Fruit fly (Drosophila melanogaster) whole organism, wandering third instar larva: ENCODE results near the gene p130CAS.

Experiments
- CG32264 ChIP-seq: fragments of 200-800 bp; sonication (Bioruptor generic); optimal IDR thresholded peaks from 2 replicates; lab custom pipeline; 2016; ENCODE audit warnings: missing biosample characterization, missing genetic modification characterization
- CG9705 ChIP-seq: fragments of 200-800 bp; sonication (Bioruptor generic); optimal IDR thresholded peaks from 2 replicates; lab custom pipeline; 2018; ENCODE audit warnings: missing biosample characterization, mild to moderate bottlenecking, missing genetic modification characterization
- Dfd ChIP-seq: fragments of >200 bp; optimal IDR thresholded peaks from 2 replicates; lab custom pipeline; 2017; ENCODE audit warnings: missing biosample characterization, missing genetic modification characterization
- Dif ChIP-seq: fragments of 200-275, 200-300 bp; sonication (Bioruptor generic); optimal IDR thresholded peaks from 2 replicates; lab custom pipeline; 2018; ENCODE audit warnings: missing biosample characterization, missing genetic modification characterization; ENCODE audit not compliant: partially characterized antibody
- GATAd ChIP-seq: sonication (Bioruptor generic); optimal IDR thresholded peaks from 2 replicates; lab custom pipeline; 2016; ENCODE audit warnings: missing biosample characterization, missing genetic modification characterization
- HLH106 ChIP-seq: fragments of 200-800 bp; optimal IDR thresholded peaks from 3 replicates; lab custom pipeline; 2019; ENCODE audit warnings: missing biosample characterization, mild to moderate bottlenecking, missing genetic modification characterization, moderate library complexity
- Hnf4 ChIP-seq: fragments of 200-800 bp; sonication (Bioruptor generic); optimal IDR thresholded peaks from 2 replicates; lab custom pipeline; 2016; ENCODE audit warnings: missing biosample characterization, mild to moderate bottlenecking, missing genetic modification characterization
- Hr78 ChIP-seq: fragments of >200 bp; optimal IDR thresholded peaks from 2 replicates; lab custom pipeline; 2017; ENCODE audit warnings: missing biosample characterization, missing genetic modification characterization
- Hr83 ChIP-seq: fragments of 200-300 bp; sonication (Bioruptor generic); optimal IDR thresholded peaks from 2 replicates; lab custom pipeline; 2016; ENCODE audit warnings: missing biosample characterization, mild to moderate bottlenecking, missing genetic modification characterization, moderate library complexity; ENCODE audit not compliant: poor library complexity, severe bottlenecking
- Jra ChIP-seq: sonication (Bioruptor generic); optimal IDR thresholded peaks from 2 replicates; lab custom pipeline; 2016; ENCODE audit warnings: missing biosample characterization, missing genetic modification characterization
- N ChIP-seq: fragments of >200 bp; optimal IDR thresholded peaks from 2 replicates; lab custom pipeline; 2018; ENCODE audit warnings: missing biosample characterization, missing external identifiers, missing genetic modification characterization
- OdsH ChIP-seq: fragments of 200-800 bp; sonication (Bioruptor generic); optimal IDR thresholded peaks from 2 replicates; lab custom pipeline; 2016; ENCODE audit warnings: missing biosample characterization, mild to moderate bottlenecking, missing genetic modification characterization
- Rel ChIP-seq, 2 experiments: fragments of 200-800 bp; sonication (Bioruptor generic) in 1 of 2; optimal IDR thresholded peaks; 2 replicates in 1 of 2; 3 replicates in 1 of 2; lab custom pipeline; 2016 to 2019; ENCODE audit warnings: mild to moderate bottlenecking in 2 of 2, missing biosample characterization in 2 of 2, missing genetic modification characterization in 2 of 2, moderate library complexity in 1 of 2
- Sp1 ChIP-seq: fragments of 200-800 bp; sonication (Bioruptor generic); optimal IDR thresholded peaks from 3 replicates; lab custom pipeline; 2019; ENCODE audit warnings: missing biosample characterization, mild to moderate bottlenecking, missing genetic modification characterization, moderate library complexity
- Vsx2 ChIP-seq: fragments of 200-300, 225-300 bp; sonication (Bioruptor generic); optimal IDR thresholded peaks from 2 replicates; lab custom pipeline; 2018; ENCODE audit warnings: missing biosample characterization, missing genetic modification characterization; ENCODE audit not compliant: partially characterized antibody
- br ChIP-seq: fragments of 200-800 bp; sonication (Bioruptor generic); optimal IDR thresholded peaks from 2 replicates; lab custom pipeline; 2016; ENCODE audit warnings: missing biosample characterization, missing genetic modification characterization
- brk ChIP-seq: fragments of 200-800 bp; sonication (Bioruptor generic); optimal IDR thresholded peaks from 2 replicates; lab custom pipeline; 2016; ENCODE audit warnings: missing biosample characterization, mild to moderate bottlenecking, missing genetic modification characterization
- dl ChIP-seq, 2 experiments: fragments of 175-275, 200-275 bp in 1 of 2; fragments of 200-275 bp in 1 of 2; sonication (Bioruptor generic); optimal IDR thresholded peaks; lab custom pipeline; 2018; ENCODE audit warnings: mild to moderate bottlenecking in 2 of 2, missing biosample characterization in 2 of 2, missing genetic modification characterization in 2 of 2, moderate library complexity in 2 of 2; ENCODE audit not compliant: partially characterized antibody in 2 of 2, insufficient read depth in 1 of 2
- dmrt93B ChIP-seq: fragments of 200-800 bp; sonication (Bioruptor generic); optimal IDR thresholded peaks from 2 replicates; lab custom pipeline; 2018; ENCODE audit warnings: missing biosample characterization, mild to moderate bottlenecking, missing genetic modification characterization
- dsf ChIP-seq: sonication (Bioruptor generic); optimal IDR thresholded peaks from 2 replicates; lab custom pipeline; 2016; ENCODE audit warnings: missing biosample characterization, missing genetic modification characterization, borderline replicate concordance
- ey ChIP-seq: fragments of 200-800 bp; sonication (Bioruptor generic); optimal IDR thresholded peaks from 2 replicates; lab custom pipeline; 2016; ENCODE audit warnings: missing biosample characterization, missing genetic modification characterization
- foxo ChIP-seq, 2 experiments: fragments of 200-800 bp; sonication (Bioruptor generic); optimal IDR thresholded peaks; 2 replicates in 1 of 2; 3 replicates in 1 of 2; lab custom pipeline; 2016 to 2017; ENCODE audit warnings: missing biosample characterization in 2 of 2, missing genetic modification characterization in 2 of 2
- fru ChIP-seq: fragments of 200-800 bp; sonication (Bioruptor generic); optimal IDR thresholded peaks from 3 replicates; lab custom pipeline; 2016; ENCODE audit warnings: missing biosample characterization, mild to moderate bottlenecking, missing genetic modification characterization
- h ChIP-seq: fragments of 200-800 bp; sonication (Bioruptor generic); optimal IDR thresholded peaks from 3 replicates; lab custom pipeline; 2016; ENCODE audit warnings: missing biosample characterization, mild to moderate bottlenecking, missing genetic modification characterization
- jim ChIP-seq: fragments of 175-275, 200-325 bp; sonication (Bioruptor generic); optimal IDR thresholded peaks from 2 replicates; lab custom pipeline; 2016; ENCODE audit warnings: missing biosample characterization, mild to moderate bottlenecking, missing genetic modification characterization
- lola ChIP-seq: fragments of >200 bp; optimal IDR thresholded peaks from 2 replicates; lab custom pipeline; 2017; ENCODE audit warnings: missing biosample characterization, missing genetic modification characterization
- psq ChIP-seq: fragments of 200-800 bp; sonication (Bioruptor generic); optimal IDR thresholded peaks from 3 replicates; lab custom pipeline; 2017; ENCODE audit warnings: missing biosample characterization, mild to moderate bottlenecking, missing genetic modification characterization, moderate library complexity
- rgr ChIP-seq: fragments of 200-800 bp; sonication (Bioruptor generic); optimal IDR thresholded peaks from 3 replicates; lab custom pipeline; 2016; ENCODE audit warnings: missing biosample characterization, mild to moderate bottlenecking, missing genetic modification characterization
- sage ChIP-seq: fragments of 200-800 bp; sonication (Bioruptor generic); optimal IDR thresholded peaks from 2 replicates; lab custom pipeline; 2016; ENCODE audit warnings: missing biosample characterization, mild to moderate bottlenecking, missing genetic modification characterization
- sv ChIP-seq: fragments of 200-800 bp; sonication (Bioruptor generic); optimal IDR thresholded peaks from 3 replicates; lab custom pipeline; 2016; ENCODE audit warnings: missing biosample characterization, missing genetic modification characterization
- usp ChIP-seq: fragments of >200 bp; optimal IDR thresholded peaks from 2 replicates; lab custom pipeline; 2017; ENCODE audit warnings: missing biosample characterization, missing genetic modification characterization
- woc ChIP-seq: sonication (Bioruptor generic); optimal IDR thresholded peaks from 2 replicates; lab custom pipeline; 2016; ENCODE audit warnings: missing biosample characterization, mild to moderate bottlenecking, missing genetic modification characterization

Gene p130CAS

dm6 chr3L:139574-140567 is 12.8 kb upstream of the p130CAS start:
- no peak for TF ChIP-seq Vsx2 (GFP tag; lab: Kevin White, UChicago)
- TF ChIP-seq fru (GFP tag; lab: Kevin White, UChicago), result peak; percentile 61
- peak; percentile 16 for TF ChIP-seq OdsH
- TF ChIP-seq Sp1 (GFP tag; lab: Kevin White, UChicago), result peak; percentile 5
- peak; percentile 9 for TF ChIP-seq HLH106
- TF ChIP-seq br (GFP tag; lab: Kevin White, UChicago), result peak; percentile 39
- TF ChIP-seq ey (GFP tag; lab: Kevin White, UChicago), result peak; percentile 53
- peak; percentile 45 for TF ChIP-seq psq (GFP tag; lab: Kevin White, UChicago)
- no peak for TF ChIP-seq CG9705 (GFP tag; lab: Kevin White, UChicago)
- peak; percentile 19 for TF ChIP-seq h
- peak; percentile 43 for TF ChIP-seq rgr
- peak in 1 of 2 experiments; percentile 48 for TF ChIP-seq foxo (GFP tag; optimal IDR thresholded peaks at IDR 0.05; lab: Kevin White, UChicago)
- no peak for TF ChIP-seq dl (GFP tag; optimal IDR thresholded peaks at IDR 0.05; lab: Kevin White, UChicago; ENCODE audit: insufficient read depth in 1 of 2, partially characterized antibody in 2 of 2)
- no peak for TF ChIP-seq Rel (GFP tag; optimal IDR thresholded peaks at IDR 0.05; lab: Kevin White, UChicago)
- peak; percentile 97 for TF ChIP-seq Rel (tag; optimal IDR thresholded peaks at IDR 0.05; lab: Kevin White, UChicago)
- no peak for TF ChIP-seq usp (GFP tag; lab: Kevin White, UChicago)
- TF ChIP-seq lola (GFP tag; lab: Kevin White, UChicago), result no peak

- TF ChIP-seq rgr (no peak), GATAd (GFP tag; lab: Kevin White, UChicago) (no peak), Hr83 (GFP tag; lab: Kevin White, UChicago) (peak; percentile 11), brk (GFP tag; lab: Kevin White, UChicago) (peak; percentile 37), dsf (no peak), dl (GFP tag; optimal IDR thresholded peaks at IDR 0.05; lab: Kevin White, UChicago; ENCODE audit: insufficient read depth in 1 of 2, partially characterized antibody in 2 of 2) (peak in 1 of 2 experiments; percentile 82), Rel (GFP tag; optimal IDR thresholded peaks at IDR 0.05; lab: Kevin White, UChicago) (no peak), Rel (tag; optimal IDR thresholded peaks at IDR 0.05; lab: Kevin White, UChicago) (peak; percentile 91), Vsx2 (GFP tag; lab: Kevin White, UChicago) (peak; percentile 84), dmrt93B (GFP tag; lab: Kevin White, UChicago) (no peak), psq (GFP tag; lab: Kevin White, UChicago) (peak; percentile 47), Dif (GFP tag; lab: Kevin White, UChicago) (peak; percentile 87), woc (peak; percentile 24), CG9705 (GFP tag; lab: Kevin White, UChicago) (no peak)
Observed at dm6 chr3L:140838-141559, 11.7 kb upstream of the p130CAS start.

dm6 chr3L:145998-146576 is 6.6 kb upstream of the p130CAS start, which contains the start of gene CG6845:
Gene CG6845, plus strand, starts transcription at chr3L:146433.
- no peak for TF ChIP-seq Rel (GFP tag; optimal IDR thresholded peaks at IDR 0.05; lab: Kevin White, UChicago)
- peak; percentile 13 for TF ChIP-seq Rel (tag; optimal IDR thresholded peaks at IDR 0.05; lab: Kevin White, UChicago)
- no peak for TF ChIP-seq usp (GFP tag; lab: Kevin White, UChicago)
- peak; percentile 45 for TF ChIP-seq sage
- no peak for TF ChIP-seq woc
- TF ChIP-seq rgr, result no peak
- TF ChIP-seq Jra (GFP tag; lab: Kevin White, UChicago), result no peak

dm6 chr3L:153670-154069 is 986 bp downstream of the p130CAS start:
- TF ChIP-seq Hr83 (GFP tag; lab: Kevin White, UChicago), result no peak
- no peak for TF ChIP-seq h
- no peak for TF ChIP-seq sv (GFP tag; lab: Kevin White, UChicago)
- TF ChIP-seq Hr78, result no peak
- TF ChIP-seq jim (GFP tag; lab: Kevin White, UChicago), result no peak
- TF ChIP-seq ey (GFP tag; lab: Kevin White, UChicago), result no peak
- TF ChIP-seq N, result no peak
- TF ChIP-seq CG32264, result no peak
- TF ChIP-seq Dfd (GFP tag; lab: Kevin White, UChicago), result no peak
- no peak for TF ChIP-seq Hnf4
- no peak for TF ChIP-seq foxo (GFP tag; optimal IDR thresholded peaks at IDR 0.05; lab: Kevin White, UChicago)
- no peak for TF ChIP-seq Jra (GFP tag; lab: Kevin White, UChicago)
- no peak for TF ChIP-seq Rel (GFP tag; optimal IDR thresholded peaks at IDR 0.05; lab: Kevin White, UChicago)
- TF ChIP-seq Rel (tag; optimal IDR thresholded peaks at IDR 0.05; lab: Kevin White, UChicago), result no peak
- no peak for TF ChIP-seq fru (GFP tag; lab: Kevin White, UChicago)
- TF ChIP-seq sage, result no peak
- no peak for TF ChIP-seq woc
- TF ChIP-seq, all 38 proteins: peak for 0
